Worm (Caenorhabditis elegans) whole organism, mixed stage, embryonic: Measurements from ENCODE around the gene coa-3.

Experiments
- blmp-1 ChIP-seq: fragments of 150-350 bp; optimal IDR thresholded peaks from 2 replicates; lab custom pipeline; 2014; ENCODE audit warnings: missing biosample characterization, missing genetic modification characterization
- ces-1 ChIP-seq: fragments of 150-350 bp; optimal IDR thresholded peaks from 2 replicates; lab custom pipeline; 2014; ENCODE audit warnings: missing biosample characterization, missing genetic modification reagents, missing genetic modification characterization
- drap-1 ChIP-seq: fragments of 200-800 bp; sonication (Bioruptor generic); optimal IDR thresholded peaks from 3 replicates; lab custom pipeline; 2018; ENCODE audit warnings: mild to moderate bottlenecking, missing genetic modification characterization, missing compliant biosample characterization
- hlh-1 ChIP-seq: fragments of 150-350 bp; optimal IDR thresholded peaks from 2 replicates; lab custom pipeline; 2014; ENCODE audit warnings: missing biosample characterization, missing genetic modification reagents, missing genetic modification characterization
- lin-32 ChIP-seq: fragments of 200-800 bp; sonication (Bioruptor generic); optimal IDR thresholded peaks from 2 replicates; lab custom pipeline; 2018; ENCODE audit warnings: mild to moderate bottlenecking, missing genetic modification characterization, missing compliant biosample characterization
- nhr-237 ChIP-seq: fragments of 150-350 bp; optimal IDR thresholded peaks from 2 replicates; lab custom pipeline; 2014; ENCODE audit warnings: missing biosample characterization, missing genetic modification characterization
- tbx-8 ChIP-seq: fragments of 200-800 bp; sonication (Bioruptor generic); optimal IDR thresholded peaks from 2 replicates; lab custom pipeline; 2018; ENCODE audit warnings: mild to moderate bottlenecking, missing genetic modification characterization, moderate library complexity, missing compliant biosample characterization
- unc-62 ChIP-seq: fragments of 150-350 bp; optimal IDR thresholded peaks from 2 replicates; lab custom pipeline; 2014; ENCODE audit warnings: missing biosample characterization, missing genetic modification reagents, missing genetic modification characterization

DNA sequence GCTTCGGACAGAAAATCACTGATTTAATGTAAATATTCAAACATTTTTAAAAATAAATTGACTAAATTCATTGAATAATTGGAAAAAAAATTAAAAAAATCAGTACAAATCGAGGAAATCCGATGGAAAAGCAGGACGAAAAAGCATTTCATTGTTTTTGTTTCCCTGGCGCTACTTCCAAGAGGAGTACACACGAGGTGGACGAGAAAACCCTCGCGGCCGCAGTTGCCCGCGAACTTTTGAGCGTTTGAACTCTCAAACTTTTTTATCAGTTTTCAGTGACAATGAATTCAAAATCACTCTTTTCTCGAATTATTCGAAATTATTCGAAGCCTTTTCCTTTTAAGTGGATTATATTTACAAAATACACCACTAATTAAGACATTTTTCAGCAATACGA, 602 bp upstream of the coa-3 start, which contains the start of gene F35D11.4:
- TF ChIP-seq blmp-1 (tag; lab: Kevin White, UChicago) (no peak), ces-1 (GFP tag; lab: Kevin White, UChicago) (no peak), unc-62 (GFP tag; lab: Kevin White, UChicago) (no peak), tbx-8 (GFP tag; lab: Kevin White, UChicago) (no peak), drap-1 (no peak), lin-32 (GFP tag; lab: Kevin White, UChicago) (no peak), hlh-1 (tag; lab: Kevin White, UChicago) (no peak), nhr-237 (tag; lab: Kevin White, UChicago) (no peak)
